Fruit fly (Drosophila melanogaster): Measurements from ENCODE around the gene vari.

- no peak for TF ChIP-seq CG15710 (tag; optimal IDR thresholded peaks at IDR 0.05)
- TF ChIP-seq Pif1A (GFP tag; optimal IDR thresholded peaks at IDR 0.05) = peak; percentile 8
- TF ChIP-seq CG8301 (tag; optimal IDR thresholded peaks at IDR 0.05) = no peak
- TF ChIP-seq CG10348 (GFP tag; IDR thresholded peaks at IDR 0.05) = no peak
- TF ChIP-seq CG8159 (tag; optimal IDR thresholded peaks at IDR 0.05) = peak; percentile 26
Measured at dm6 chr2L:20823196-20824105, 26.6 kb upstream of the vari start.

Measured in whole organism, pupa.